Fruit fly (Drosophila melanogaster) whole organism, embryonic: ENCODE data around the gene CG15515.
A peak's percentile ranks its signal among the peaks of the same experiment; 100 is the strongest.

ENCODE experiments used
- Asciz ChIP-seq: fragments of 200-800 bp; sonication (Bioruptor generic); optimal IDR thresholded peaks from 2 replicates; lab custom pipeline; 2017; ENCODE audit warnings: missing biosample characterization, mild to moderate bottlenecking, missing genetic modification characterization, missing genetic modification reagents
- B-H1 ChIP-seq: fragments of 200-800 bp; sonication (Bioruptor generic); IDR thresholded peaks from 3 replicates; pipeline ENCODE4 v1.3.6; 2022; ENCODE audit warnings: missing biosample characterization, missing genetic modification characterization
- Blimp-1 ChIP-seq: fragments of 200-800 bp; sonication (Bioruptor generic); optimal IDR thresholded peaks from 3 replicates; lab custom pipeline; 2018; ENCODE audit warnings: missing biosample characterization, missing genetic modification characterization, mild to moderate bottlenecking, moderate library complexity, missing genetic modification reagents
- CG13287 ChIP-seq: fragments of 200-800 bp; sonication (Bioruptor generic); IDR thresholded peaks from 2 replicates; pipeline ENCODE4 v1.3.6; 2022; ENCODE audit warnings: missing biosample characterization, missing genetic modification characterization; ENCODE audit not compliant: partially characterized antibody
- CG13424 ChIP-seq: fragments of 200-800 bp; sonication (Bioruptor generic); optimal IDR thresholded peaks from 2 replicates; lab custom pipeline; 2019; ENCODE audit warnings: missing biosample characterization, mild to moderate bottlenecking, missing genetic modification characterization, moderate library complexity
- CG14014 ChIP-seq: fragments of 200-800 bp; sonication (Bioruptor generic); IDR thresholded peaks from 2 replicates; pipeline ENCODE4 v1.3.6; 2022; ENCODE audit warnings: missing biosample characterization, missing genetic modification characterization
- CG14050 ChIP-seq: fragments of 200-800 bp; sonication (Bioruptor generic); IDR thresholded peaks from 3 replicates; pipeline ENCODE4 v1.3.6; 2022; ENCODE audit warnings: missing biosample characterization, missing genetic modification characterization
- CG15479 ChIP-seq: fragments of 200-800 bp; sonication (Bioruptor generic); optimal IDR thresholded peaks from 3 replicates; lab custom pipeline; 2019; ENCODE audit warnings: missing biosample characterization, mild to moderate bottlenecking, missing genetic modification characterization, moderate library complexity
- CG31224 ChIP-seq: fragments of 200-800 bp; sonication (Bioruptor generic); IDR thresholded peaks from 2 replicates; pipeline ENCODE4 v1.3.6; 2022; ENCODE audit warnings: missing biosample characterization, missing genetic modification characterization
- CG32767 ChIP-seq: fragments of 200-800 bp; sonication (Bioruptor generic); IDR thresholded peaks from 2 replicates; pipeline ENCODE4 v1.3.6; 2022; ENCODE audit warnings: missing biosample characterization, missing genetic modification characterization
- CG42726 ChIP-seq: fragments of 200-800 bp; sonication (Bioruptor generic); IDR thresholded peaks from 2 replicates; pipeline ENCODE4 v1.3.6; 2022; ENCODE audit warnings: missing biosample characterization, missing genetic modification characterization; ENCODE audit not compliant: partially characterized antibody
- CG8944 ChIP-seq: fragments of 200-800 bp; sonication (Bioruptor generic); optimal IDR thresholded peaks from 3 replicates; lab custom pipeline; 2016; ENCODE audit warnings: missing biosample characterization, missing genetic modification characterization
- CG9727 ChIP-seq: fragments of 200-800 bp; sonication (Bioruptor generic); optimal IDR thresholded peaks from 3 replicates; lab custom pipeline; 2017; ENCODE audit warnings: missing biosample characterization, mild to moderate bottlenecking, missing genetic modification characterization
- Dbx ChIP-seq: fragments of 200-800 bp; sonication (Bioruptor generic); IDR thresholded peaks from 3 replicates; pipeline ENCODE4 v1.3.6; 2022; ENCODE audit warnings: missing biosample characterization, missing genetic modification characterization
- Dll ChIP-seq: fragments of 200-800 bp; sonication (Bioruptor generic); IDR thresholded peaks from 4 replicates; pipeline ENCODE4 v1.3.6; 2022; ENCODE audit warnings: missing biosample characterization, missing genetic modification characterization; ENCODE audit not compliant: partially characterized antibody
- HLH3B ChIP-seq: fragments of 200-800 bp; sonication (Bioruptor generic); IDR thresholded peaks from 2 replicates; pipeline ENCODE4 v1.3.6; 2022; ENCODE audit warnings: missing biosample characterization, missing genetic modification characterization
- HLH54F ChIP-seq: fragments of 200-800 bp; sonication (Bioruptor generic); optimal IDR thresholded peaks from 3 replicates; lab custom pipeline; 2016; ENCODE audit warnings: missing biosample characterization, missing genetic modification characterization
- HmgZ ChIP-seq: fragments of 200-800 bp; sonication (Bioruptor generic); optimal IDR thresholded peaks from 2 replicates; lab custom pipeline; 2018; ENCODE audit warnings: missing biosample characterization, mild to moderate bottlenecking, missing genetic modification characterization
- Lpt ChIP-seq: fragments of >200 bp; optimal IDR thresholded peaks from 2 replicates; lab custom pipeline; 2018; ENCODE audit warnings: missing biosample characterization, missing genetic modification characterization
- Med ChIP-seq: fragments of 200-800 bp; sonication (Bioruptor generic); peaks from one replicate; lab custom pipeline; 2016; ENCODE audit warnings: missing biosample characterization, missing genetic modification characterization, mild to moderate bottlenecking, inconsistent platforms, moderate library complexity
- Meics ChIP-seq: fragments of 200-800 bp; sonication (Bioruptor generic); optimal IDR thresholded peaks from 2 replicates; lab custom pipeline; 2017; ENCODE audit warnings: missing biosample characterization, mild to moderate bottlenecking, missing genetic modification characterization
- NC2β ChIP-seq: fragments of 200-800 bp; sonication (Bioruptor generic); optimal IDR thresholded peaks from 2 replicates; lab custom pipeline; 2016; ENCODE audit warnings: missing biosample characterization, missing genetic modification characterization
- Opbp ChIP-seq: fragments of 200-800 bp; sonication (Bioruptor generic); IDR thresholded peaks from 3 replicates; pipeline ENCODE4 v1.3.6; 2022; ENCODE audit warnings: missing biosample characterization, missing genetic modification characterization; ENCODE audit not compliant: partially characterized antibody
- Side ChIP-seq: fragments of 200-800 bp; sonication (Bioruptor generic); optimal IDR thresholded peaks from 2 replicates; lab custom pipeline; 2016; ENCODE audit warnings: missing biosample characterization, missing genetic modification characterization
- Sox102F ChIP-seq: fragments of 200-800 bp; sonication (Bioruptor generic); optimal IDR thresholded peaks from 2 replicates; lab custom pipeline; 2018; ENCODE audit warnings: missing biosample characterization, mild to moderate bottlenecking, missing genetic modification characterization, moderate library complexity
- TFAM ChIP-seq: fragments of 200-800 bp; sonication (Bioruptor generic); optimal IDR thresholded peaks from 2 replicates; lab custom pipeline; 2017; ENCODE audit warnings: missing biosample characterization, missing genetic modification characterization, inconsistent platforms
- ac ChIP-seq: fragments of 200-800 bp; sonication (Bioruptor generic); optimal IDR thresholded peaks from 3 replicates; lab custom pipeline; 2017; ENCODE audit warnings: missing biosample characterization, mild to moderate bottlenecking, missing genetic modification characterization
- ara ChIP-seq: fragments of 200-800 bp; sonication (Bioruptor generic); IDR thresholded peaks from 2 replicates; pipeline ENCODE4 v1.3.6; 2022; ENCODE audit warnings: missing biosample characterization, missing genetic modification characterization
- bcd ChIP-seq: fragments of 200-800 bp; sonication (Bioruptor generic); optimal IDR thresholded peaks from 2 replicates; lab custom pipeline; 2017; ENCODE audit warnings: missing biosample characterization, mild to moderate bottlenecking, missing genetic modification characterization
- cas ChIP-seq: fragments of 200-800 bp; sonication (Bioruptor generic); IDR thresholded peaks from 2 replicates; pipeline ENCODE4 v1.3.6; 2022; ENCODE audit warnings: missing biosample characterization, missing genetic modification characterization
- cato ChIP-seq: fragments of 200-800 bp; sonication (Bioruptor generic); optimal IDR thresholded peaks from 2 replicates; lab custom pipeline; 2016; ENCODE audit warnings: missing biosample characterization, missing genetic modification characterization, borderline replicate concordance
- corto ChIP-seq: fragments of 200-800 bp; sonication (Bioruptor generic); optimal IDR thresholded peaks from 2 replicates; lab custom pipeline; 2016; ENCODE audit warnings: missing biosample characterization, mild to moderate bottlenecking, missing genetic modification characterization, moderate library complexity
- dan ChIP-seq: fragments of 200-800 bp; sonication (Bioruptor generic); IDR thresholded peaks from 2 replicates; pipeline ENCODE4 v1.3.6; 2022; ENCODE audit warnings: missing biosample characterization, missing genetic modification characterization
- dm ChIP-seq: fragments of 200-800 bp; sonication (Bioruptor generic); optimal IDR thresholded peaks from 3 replicates; lab custom pipeline; 2016; ENCODE audit warnings: missing biosample characterization, missing genetic modification characterization
- dmrt99B ChIP-seq: fragments of 200-800 bp; sonication (Bioruptor generic); optimal IDR thresholded peaks from 2 replicates; lab custom pipeline; 2018; ENCODE audit warnings: missing biosample characterization, mild to moderate bottlenecking, missing genetic modification characterization, moderate library complexity
- dysf ChIP-seq: fragments of 200-800 bp; sonication (Bioruptor generic); IDR thresholded peaks from 3 replicates; pipeline ENCODE4 v1.3.6; 2022; ENCODE audit warnings: missing biosample characterization, missing genetic modification characterization
- gcm ChIP-seq: fragments of 200-800 bp; sonication (Bioruptor generic); optimal IDR thresholded peaks from 2 replicates; lab custom pipeline; 2019; ENCODE audit warnings: missing biosample characterization, mild to moderate bottlenecking, missing genetic modification characterization, moderate library complexity
- gsb ChIP-seq: fragments of 200-800 bp; sonication (Bioruptor generic); IDR thresholded peaks from 2 replicates; pipeline ENCODE4 v1.3.6; 2022; ENCODE audit warnings: missing biosample characterization, missing genetic modification characterization
- h ChIP-seq: fragments of >200 bp; optimal IDR thresholded peaks from 2 replicates; lab custom pipeline; 2017
- her ChIP-seq: fragments of 200-800 bp; sonication (Bioruptor generic); optimal IDR thresholded peaks from 2 replicates; lab custom pipeline; 2016; ENCODE audit warnings: missing biosample characterization, missing genetic modification characterization
- mld ChIP-seq: fragments of 200-800 bp; sonication (Bioruptor generic); IDR thresholded peaks from 3 replicates; pipeline ENCODE4 v1.3.6; 2022; ENCODE audit warnings: missing biosample characterization, missing genetic modification characterization; ENCODE audit not compliant: partially characterized antibody
- nom ChIP-seq: fragments of 200-800 bp; sonication (Bioruptor generic); optimal IDR thresholded peaks from 2 replicates; lab custom pipeline; 2017; ENCODE audit warnings: missing biosample characterization, missing genetic modification characterization, mild to moderate bottlenecking, moderate library complexity, missing genetic modification reagents
- pros ChIP-seq: fragments of 200-800 bp; sonication (Bioruptor generic); optimal IDR thresholded peaks from 3 replicates; lab custom pipeline; 2019; ENCODE audit warnings: missing biosample characterization, mild to moderate bottlenecking, missing genetic modification characterization, moderate library complexity
- rib ChIP-seq: fragments of 200-800 bp; sonication (Bioruptor generic); IDR thresholded peaks from 2 replicates; pipeline ENCODE4 v1.3.6; 2022; ENCODE audit warnings: missing biosample characterization, missing genetic modification characterization
- schlank ChIP-seq: fragments of 200-800 bp; sonication (Bioruptor generic); optimal IDR thresholded peaks from 2 replicates; lab custom pipeline; 2018; ENCODE audit warnings: missing biosample characterization, mild to moderate bottlenecking, missing genetic modification characterization
- sna ChIP-seq: fragments of 200-800 bp; sonication (Bioruptor generic); IDR thresholded peaks from 2 replicates; pipeline ENCODE4 v1.3.6; 2022; ENCODE audit warnings: missing biosample characterization, missing genetic modification characterization; ENCODE audit not compliant: partially characterized antibody
- sqz ChIP-seq: fragments of 200-800 bp; sonication (Bioruptor generic); optimal IDR thresholded peaks from 3 replicates; lab custom pipeline; 2018; ENCODE audit warnings: missing biosample characterization, mild to moderate bottlenecking, missing genetic modification characterization
- tll ChIP-seq, 2 experiments: fragments of 200-800 bp in 1 of 2; fragments of >200 bp in 1 of 2; sonication (Bioruptor generic) in 1 of 2; optimal IDR thresholded peaks; 2 replicates each; lab custom pipeline; 2017 to 2019; ENCODE audit warnings: missing biosample characterization in 2 of 2, missing genetic modification characterization in 2 of 2, mild to moderate bottlenecking in 1 of 2, moderate library complexity in 1 of 2
- vvl ChIP-seq: fragments of 200-800 bp; sonication (Bioruptor generic); IDR thresholded peaks from 2 replicates; pipeline ENCODE4 v1.3.6; 2022; ENCODE audit warnings: missing biosample characterization, missing genetic modification characterization
- yki ChIP-seq: fragments of >200 bp; optimal IDR thresholded peaks from 3 replicates; lab custom pipeline; 2018

CG15515 gene

dm6 chr3R:29876733-29877193 lies 28.5 kb upstream of the CG15515 start, which contains the start of gene CG31038 (continued):
- no peak for TF ChIP-seq Meics (GFP tag; lab: Kevin White, UChicago)
- peak; percentile 10 for TF ChIP-seq Sox102F
- TF ChIP-seq dmrt99B: peak; percentile 40
- TF ChIP-seq NC2β: no peak
- TF ChIP-seq TFAM (GFP tag; lab: Kevin White, UChicago): no peak
- no peak for TF ChIP-seq CG13424 (tag; lab: Kevin White, UChicago)
- peak; percentile 4 for TF ChIP-seq Blimp-1
- TF ChIP-seq cato (GFP tag; lab: Kevin White, UChicago): no peak
- TF ChIP-seq Opbp (GFP tag; lab: Robert Waterston, UW): peak; percentile 62; the same call in 2 of the 3 replicates
- TF ChIP-seq CG9727: peak; percentile 10
- TF ChIP-seq Med (GFP tag; lab: Kevin White, UChicago): peak; percentile 88
- TF ChIP-seq h: no peak
- TF ChIP-seq dan (GFP tag; lab: Robert Waterston, UW): no peak
- no peak; the same call in 2 of the 3 replicates for TF ChIP-seq B-H1
- peak; percentile 63; the same call in 1 of the 2 replicates for TF ChIP-seq CG42726 (GFP tag; lab: Robert Waterston, UW)
- no peak for TF ChIP-seq schlank (tag; lab: Kevin White, UChicago)
- TF ChIP-seq nom: peak; percentile 77
- peak; percentile 47 for TF ChIP-seq CG32767 (GFP tag; lab: Robert Waterston, UW)
- TF ChIP-seq HLH54F (GFP tag; lab: Kevin White, UChicago): no peak
- peak; percentile 34 for TF ChIP-seq corto (GFP tag; lab: Kevin White, UChicago)
- TF ChIP-seq bcd (GFP tag; lab: Kevin White, UChicago): no peak
- TF ChIP-seq Lpt (GFP tag; lab: Kevin White, UChicago): no peak
- no peak for TF ChIP-seq ac (GFP tag; lab: Kevin White, UChicago)
- TF ChIP-seq gsb (GFP tag; lab: Robert Waterston, UW): no peak
- peak; percentile 57; the same call in 1 of the 2 replicates for TF ChIP-seq vvl (GFP tag; lab: Robert Waterston, UW)
- TF ChIP-seq mld: no peak
- TF ChIP-seq CG14050 (GFP tag; lab: Robert Waterston, UW): no peak
- no peak for TF ChIP-seq cas
- peak; percentile 34 for TF ChIP-seq pros (GFP tag; lab: Kevin White, UChicago)
- TF ChIP-seq Asciz (GFP tag; lab: Kevin White, UChicago): peak; percentile 29
- TF ChIP-seq rib (GFP tag; lab: Robert Waterston, UW): peak; percentile 59; the same call in 1 of the 2 replicates
- peak; percentile 61; the same call in 1 of the 2 replicates for TF ChIP-seq ara (GFP tag; lab: Robert Waterston, UW)
- peak; percentile 57; the same call in 1 of the 2 replicates for TF ChIP-seq CG13287
- TF ChIP-seq sqz (GFP tag; lab: Kevin White, UChicago): no peak
- no peak for TF ChIP-seq HLH3B (GFP tag; lab: Robert Waterston, UW)
- TF ChIP-seq CG8944 (GFP tag; lab: Kevin White, UChicago): no peak
- TF ChIP-seq tll (GFP tag; optimal IDR thresholded peaks at IDR 0.05; lab: Kevin White, UChicago): peak in 1 of 2 experiments; percentile 25
- TF ChIP-seq yki (lab: Kevin White, UChicago): peak; percentile 67
- peak; percentile 47; the same call in 1 of the 3 replicates for TF ChIP-seq Dbx
- TF ChIP-seq Dll (GFP tag; lab: Robert Waterston, UW): 0 out of 4 replicates have a peak, but pooled peaks have one; percentile 36
- TF ChIP-seq CG31224 (GFP tag; lab: Robert Waterston, UW): no peak
- TF ChIP-seq CG14014 (GFP tag; lab: Robert Waterston, UW): no peak
- no peak for TF ChIP-seq dm (GFP tag; lab: Kevin White, UChicago)
- TF ChIP-seq sna (GFP tag; lab: Robert Waterston, UW): 0 out of 2 replicates have a peak, but pooled peaks have one; percentile 30
- peak; percentile 85 for TF ChIP-seq CG15479 (GFP tag; lab: Kevin White, UChicago)
- TF ChIP-seq HmgZ: no peak
- TF ChIP-seq Side: no peak
- no peak for TF ChIP-seq dysf (GFP tag; lab: Robert Waterston, UW)
- peak; percentile 54 for TF ChIP-seq her (GFP tag; lab: Kevin White, UChicago)
- no peak for TF ChIP-seq gcm (GFP tag; lab: Kevin White, UChicago)
